Worm (Caenorhabditis elegans): ENCODE results near the gene R02F2.10.

DNA sequence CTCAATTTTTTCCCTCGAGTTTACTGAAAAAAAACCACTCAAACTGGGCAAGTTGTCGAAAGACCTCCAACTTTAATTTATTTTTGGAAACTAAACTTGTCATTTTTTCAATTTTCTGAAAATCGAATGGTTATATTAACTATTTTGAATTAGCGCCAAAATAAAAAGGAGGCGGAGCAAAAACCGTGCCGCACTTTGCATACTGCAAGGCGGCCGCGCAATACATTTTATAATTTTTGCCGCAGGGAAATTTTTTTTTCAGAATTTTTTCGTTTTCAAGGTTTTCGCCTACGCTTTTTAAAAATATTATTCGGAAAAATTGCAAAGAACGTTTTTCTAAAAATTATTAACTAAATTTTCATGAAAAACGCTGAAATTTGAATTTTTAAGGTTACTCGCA is 25.6 kb downstream of the R02F2.10 start:
- TF ChIP-seq tbx-37 (GFP tag; conservative IDR thresholded peaks at IDR 0.05) (no peak), ama-1 (optimal IDR thresholded peaks at IDR 0.05) (no peak), pes-1 (GFP tag; IDR thresholded peaks at IDR 0.05) (no peak), ets-7 (tag; optimal IDR thresholded peaks at IDR 0.05) (no peak), flt-1 (GFP tag; IDR thresholded peaks at IDR 0.05) (no peak)
